Fruit fly (Drosophila melanogaster) whole organism, embryonic: Measurements from ENCODE around the gene Rbp.

Source experiments
- ATbp ChIP-seq: fragments of 200-800 bp; sonication (Bioruptor generic); optimal IDR thresholded peaks from 2 replicates; lab custom pipeline; 2017; ENCODE audit warnings: missing biosample characterization, mild to moderate bottlenecking, missing genetic modification characterization, missing genetic modification reagents
- Aef1 ChIP-seq: fragments of 200-800 bp; sonication (Bioruptor generic); IDR thresholded peaks from 3 replicates; pipeline ENCODE4 v1.3.6; 2022; ENCODE audit warnings: missing biosample characterization, missing genetic modification characterization
- Awh ChIP-seq: fragments of 200-800 bp; sonication (Bioruptor generic); IDR thresholded peaks from 2 replicates; pipeline ENCODE4, ENCODE4 v1.3.6; 2022; ENCODE audit warnings: missing biosample characterization, missing genetic modification characterization
- BtbVII ChIP-seq: fragments of 200-800 bp; sonication (Bioruptor generic); optimal IDR thresholded peaks from 3 replicates; lab custom pipeline; 2017; ENCODE audit warnings: missing biosample characterization, mild to moderate bottlenecking, missing genetic modification characterization
- CG11560 ChIP-seq: fragments of 200-800 bp; sonication (Bioruptor generic); IDR thresholded peaks from 3 replicates; pipeline ENCODE4 v1.3.6; 2022; ENCODE audit warnings: missing biosample characterization, missing genetic modification characterization
- CG13775 ChIP-seq: fragments of 200-800 bp; sonication (Bioruptor generic); optimal IDR thresholded peaks from 3 replicates; lab custom pipeline; 2017; ENCODE audit warnings: missing biosample characterization, mild to moderate bottlenecking, missing genetic modification characterization
- CG14014 ChIP-seq: fragments of 200-800 bp; sonication (Bioruptor generic); IDR thresholded peaks from 2 replicates; pipeline ENCODE4 v1.3.6; 2022; ENCODE audit warnings: missing biosample characterization, missing genetic modification characterization
- CG14050 ChIP-seq: fragments of 200-800 bp; sonication (Bioruptor generic); IDR thresholded peaks from 3 replicates; pipeline ENCODE4 v1.3.6; 2022; ENCODE audit warnings: missing biosample characterization, missing genetic modification characterization
- CG16779 ChIP-seq: fragments of 200-800 bp; sonication (Bioruptor generic); IDR thresholded peaks from 2 replicates; pipeline ENCODE4 v1.3.6; 2022; ENCODE audit warnings: missing biosample characterization, missing genetic modification characterization
- CG2889 ChIP-seq: fragments of 200-800 bp; sonication (Bioruptor generic); IDR thresholded peaks from 3 replicates; pipeline ENCODE4 v1.3.6; 2022; ENCODE audit warnings: missing biosample characterization, missing genetic modification characterization
- CG30431 ChIP-seq: fragments of 200-800 bp; sonication (Bioruptor generic); optimal IDR thresholded peaks from 2 replicates; lab custom pipeline; 2017; ENCODE audit warnings: missing biosample characterization, missing genetic modification characterization
- CG4617 ChIP-seq: fragments of 200-800 bp; sonication (Bioruptor generic); optimal IDR thresholded peaks from 3 replicates; lab custom pipeline; 2016; ENCODE audit warnings: missing biosample characterization, missing genetic modification characterization, borderline replicate concordance
- CG4854 ChIP-seq: fragments of 200-800 bp; sonication (Bioruptor generic); optimal IDR thresholded peaks from 2 replicates; lab custom pipeline; 2016; ENCODE audit warnings: missing biosample characterization, missing genetic modification characterization, inconsistent platforms
- CG6791 ChIP-seq: fragments of 200-800 bp; sonication (Bioruptor generic); IDR thresholded peaks from 3 replicates; pipeline ENCODE4 v1.3.6; 2022; ENCODE audit warnings: missing biosample characterization, missing genetic modification characterization; ENCODE audit not compliant: partially characterized antibody
- CG7271 ChIP-seq: fragments of 200-800 bp; sonication (Bioruptor generic); optimal IDR thresholded peaks from 2 replicates; lab custom pipeline; 2018; ENCODE audit warnings: missing biosample characterization, mild to moderate bottlenecking, missing genetic modification characterization, moderate library complexity
- CG7556 ChIP-seq: fragments of 200-800 bp; sonication (Bioruptor generic); optimal IDR thresholded peaks from 2 replicates; lab custom pipeline; 2017; ENCODE audit warnings: missing biosample characterization, mild to moderate bottlenecking, missing genetic modification characterization
- CG8290 ChIP-seq, 3 experiments: fragments of 200-800 bp; sonication (Bioruptor generic); optimal IDR thresholded peaks; 2 replicates each; lab custom pipeline; 2016 to 2019; ENCODE audit warnings: missing biosample characterization in 3 of 3, missing genetic modification characterization in 3 of 3, mild to moderate bottlenecking in 2 of 3, moderate library complexity in 1 of 3
- CG9727 ChIP-seq: fragments of 200-800 bp; sonication (Bioruptor generic); optimal IDR thresholded peaks from 3 replicates; lab custom pipeline; 2017; ENCODE audit warnings: missing biosample characterization, mild to moderate bottlenecking, missing genetic modification characterization
- CG9797 ChIP-seq: fragments of 200-800 bp; sonication (Bioruptor generic); optimal IDR thresholded peaks from 3 replicates; lab custom pipeline; 2018; ENCODE audit warnings: missing biosample characterization, mild to moderate bottlenecking, missing genetic modification characterization
- D19B ChIP-seq: fragments of 200-800 bp; sonication (Bioruptor generic); optimal IDR thresholded peaks from 2 replicates; lab custom pipeline; 2017; ENCODE audit warnings: missing biosample characterization, mild to moderate bottlenecking, missing genetic modification characterization
- Dip2 ChIP-seq: fragments of 200-800 bp; sonication (Bioruptor generic); IDR thresholded peaks from 2 replicates; pipeline ENCODE4 v1.3.6; 2022; ENCODE audit warnings: missing biosample characterization, missing genetic modification characterization
- Ets65A ChIP-seq: fragments of 200-800 bp; sonication (Bioruptor generic); peaks from one replicate; lab custom pipeline; 2016; ENCODE audit warnings: missing biosample characterization, missing genetic modification characterization
- Ets97D ChIP-seq: fragments of 200-800 bp; sonication (Bioruptor generic); optimal IDR thresholded peaks from 3 replicates; lab custom pipeline; 2016; ENCODE audit warnings: missing biosample characterization, missing genetic modification characterization
- Hmr ChIP-seq: fragments of 200-800 bp; sonication (Bioruptor generic); optimal IDR thresholded peaks from 3 replicates; lab custom pipeline; 2017; ENCODE audit warnings: mild to moderate bottlenecking, missing biosample characterization, missing genetic modification reagents, missing genetic modification characterization
- Hr51 ChIP-seq, 2 experiments: fragments of 200-800 bp; sonication (Bioruptor generic); optimal IDR thresholded peaks; 2 replicates in 1 of 2; 3 replicates in 1 of 2; lab custom pipeline; 2016 to 2018; ENCODE audit warnings: missing biosample characterization in 2 of 2, missing genetic modification characterization in 2 of 2, mild to moderate bottlenecking in 1 of 2, moderate library complexity in 1 of 2
- Lpt ChIP-seq: fragments of >200 bp; optimal IDR thresholded peaks from 2 replicates; lab custom pipeline; 2018; ENCODE audit warnings: missing biosample characterization, missing genetic modification characterization
- MTF-1 ChIP-seq: fragments of 200-800 bp; sonication (Bioruptor generic); optimal IDR thresholded peaks from 2 replicates; lab custom pipeline; 2018; ENCODE audit warnings: missing biosample characterization, mild to moderate bottlenecking, missing genetic modification characterization, borderline replicate concordance
- Med ChIP-seq: fragments of 200-800 bp; sonication (Bioruptor generic); peaks from one replicate; lab custom pipeline; 2016; ENCODE audit warnings: missing biosample characterization, missing genetic modification characterization, mild to moderate bottlenecking, inconsistent platforms, moderate library complexity
- Oli ChIP-seq: fragments of 200-800 bp; sonication (Bioruptor generic); optimal IDR thresholded peaks from 2 replicates; lab custom pipeline; 2018; ENCODE audit warnings: missing biosample characterization, mild to moderate bottlenecking, missing genetic modification characterization, moderate library complexity
- Rfx ChIP-seq: fragments of 200-800 bp; sonication (Bioruptor generic); IDR thresholded peaks from 2 replicates; pipeline ENCODE4 v1.3.6; 2022; ENCODE audit warnings: missing biosample characterization, missing genetic modification characterization
- Sry-δ ChIP-seq: fragments of 200-800 bp; sonication (Bioruptor generic); optimal IDR thresholded peaks from 2 replicates; lab custom pipeline; 2016; ENCODE audit warnings: missing biosample characterization, missing genetic modification characterization
- Trl ChIP-seq, 3 experiments: fragments of >200 bp in 2 of 3; fragments of 200-800 bp in 1 of 3; sonication (Bioruptor generic) in 1 of 3; optimal IDR thresholded peaks; 2 replicates in 1 of 3; 3 replicates in 2 of 3; lab custom pipeline; 2016 to 2017; ENCODE audit warnings: missing biosample characterization in 1 of 3, missing genetic modification characterization in 1 of 3
- YL-1 ChIP-seq: fragments of 200-800 bp; sonication (Bioruptor generic); optimal IDR thresholded peaks from 3 replicates; lab custom pipeline; 2017; ENCODE audit warnings: missing biosample characterization, mild to moderate bottlenecking, missing genetic modification characterization
- caup ChIP-seq: fragments of 200-800 bp; sonication (Bioruptor generic); optimal IDR thresholded peaks from 3 replicates; lab custom pipeline; 2017; ENCODE audit warnings: missing biosample characterization, mild to moderate bottlenecking, missing genetic modification characterization, moderate library complexity; ENCODE audit not compliant: severe bottlenecking
- danr ChIP-seq: fragments of 200-800 bp; sonication (Bioruptor generic); IDR thresholded peaks from 2 replicates; pipeline ENCODE4 v1.3.6; 2022; ENCODE audit warnings: missing biosample characterization, missing genetic modification characterization
- dm ChIP-seq: fragments of 200-800 bp; sonication (Bioruptor generic); optimal IDR thresholded peaks from 3 replicates; lab custom pipeline; 2016; ENCODE audit warnings: missing biosample characterization, missing genetic modification characterization
- dmrt11E ChIP-seq: fragments of 200-800 bp; sonication (Bioruptor generic); optimal IDR thresholded peaks from 3 replicates; lab custom pipeline; 2018; ENCODE audit warnings: missing biosample characterization, mild to moderate bottlenecking, missing genetic modification characterization, moderate library complexity
- dmrt99B ChIP-seq: fragments of 200-800 bp; sonication (Bioruptor generic); optimal IDR thresholded peaks from 2 replicates; lab custom pipeline; 2018; ENCODE audit warnings: missing biosample characterization, mild to moderate bottlenecking, missing genetic modification characterization, moderate library complexity
- gsb-n ChIP-seq: fragments of 200-800 bp; sonication (Bioruptor generic); optimal IDR thresholded peaks from 3 replicates; lab custom pipeline; 2018; ENCODE audit warnings: missing biosample characterization, mild to moderate bottlenecking, missing genetic modification characterization
- insv ChIP-seq, 2 experiments: fragments of 200-800 bp; sonication (Bioruptor generic); optimal IDR thresholded peaks; 3 replicates each; lab custom pipeline; 2016 to 2018; ENCODE audit warnings: missing biosample characterization in 2 of 2, missing genetic modification characterization in 2 of 2
- ken ChIP-seq: fragments of 200-800 bp; sonication (Bioruptor generic); IDR thresholded peaks from 3 replicates; pipeline ENCODE4 v1.3.6; 2022; ENCODE audit warnings: missing biosample characterization, missing genetic modification characterization
- nmo ChIP-seq: fragments of 200-800 bp; sonication (Bioruptor generic); optimal IDR thresholded peaks from 2 replicates; lab custom pipeline; 2018; ENCODE audit warnings: missing biosample characterization, mild to moderate bottlenecking, missing genetic modification characterization, moderate library complexity
- pb ChIP-seq: fragments of 200-800 bp; sonication (Bioruptor generic); optimal IDR thresholded peaks from 3 replicates; lab custom pipeline; 2016; ENCODE audit warnings: missing biosample characterization, missing genetic modification characterization
- ro ChIP-seq: fragments of 200-800 bp; sonication (Bioruptor generic); IDR thresholded peaks from 2 replicates; pipeline ENCODE4 v1.3.6; 2022; ENCODE audit warnings: missing biosample characterization, missing genetic modification characterization
- seq ChIP-seq: fragments of 200-800 bp; sonication (Bioruptor generic); IDR thresholded peaks from 2 replicates; pipeline ENCODE4 v1.3.6; 2022; ENCODE audit warnings: missing biosample characterization, missing genetic modification characterization
- sima ChIP-seq: fragments of 200-800 bp; sonication (Bioruptor generic); optimal IDR thresholded peaks from 2 replicates; lab custom pipeline; 2016; ENCODE audit warnings: missing biosample characterization, missing genetic modification characterization
- sisA ChIP-seq: fragments of 200-800 bp; sonication (Bioruptor generic); IDR thresholded peaks from 2 replicates; pipeline ENCODE4 v1.3.6; 2022; ENCODE audit warnings: missing biosample characterization, missing genetic modification characterization
- ssp ChIP-seq: fragments of 200-800 bp; sonication (Bioruptor generic); IDR thresholded peaks from 2 replicates; pipeline ENCODE4 v1.3.6; 2022; ENCODE audit warnings: missing biosample characterization, missing genetic modification characterization
- vvl ChIP-seq: fragments of 200-800 bp; sonication (Bioruptor generic); IDR thresholded peaks from 2 replicates; pipeline ENCODE4 v1.3.6; 2022; ENCODE audit warnings: missing biosample characterization, missing genetic modification characterization
- zfh2 ChIP-seq: fragments of 200-800 bp; sonication (Bioruptor generic); optimal IDR thresholded peaks from 2 replicates; lab custom pipeline; 2016; ENCODE audit warnings: missing biosample characterization, missing genetic modification characterization

Rbp gene

DNA sequence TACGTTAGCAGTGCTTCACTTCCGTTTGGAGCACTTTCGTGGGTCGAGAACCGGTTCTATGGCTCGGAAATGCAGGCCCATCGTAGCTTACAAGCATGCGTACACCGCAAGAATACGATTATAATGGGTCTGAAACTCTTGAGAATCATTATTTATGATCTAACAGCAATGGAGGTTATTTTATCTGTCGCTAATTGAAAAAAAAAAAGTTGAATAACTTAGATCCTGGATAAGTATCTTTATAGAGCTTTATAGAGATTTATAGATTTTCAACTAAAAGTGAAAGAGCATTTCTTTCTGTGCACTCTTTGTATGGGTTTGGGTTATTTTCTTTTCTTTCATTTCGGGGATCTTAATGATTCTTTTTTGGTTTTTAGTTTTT lies 53.4 kb downstream of the Rbp start (continued):
- TF ChIP-seq Awh (GFP tag; lab: Robert Waterston, UW) (no peak), Med (GFP tag; lab: Kevin White, UChicago) (peak; percentile 72), Hmr (GFP tag; lab: Kevin White, UChicago) (no peak), dmrt11E (peak; percentile 82), CG9797 (GFP tag; lab: Kevin White, UChicago) (no peak), sisA (peak; percentile 15; the same call in 1 of the 2 replicates), Aef1 (GFP tag; lab: Robert Waterston, UW) (no peak), ken (GFP tag; lab: Robert Waterston, UW) (0 out of 3 replicates have a peak, but pooled peaks have one; percentile 42), BtbVII (GFP tag; lab: Kevin White, UChicago) (no peak), Ets65A (no peak), Hr51 (GFP tag; optimal IDR thresholded peaks at IDR 0.05; lab: Kevin White, UChicago) (peak in 1 of 2 experiments; percentile 14), MTF-1 (no peak), ro (GFP tag; lab: Robert Waterston, UW) (no peak), CG4854 (no peak), CG9727 (GFP tag; lab: Kevin White, UChicago) (no peak), CG7271 (tag; lab: Kevin White, UChicago) (no peak), Dip2 (GFP tag; lab: Robert Waterston, UW) (no peak), CG4617 (GFP tag; lab: Kevin White, UChicago) (peak; percentile 2), caup (GFP tag; lab: Kevin White, UChicago) (no peak), nmo (GFP tag; lab: Kevin White, UChicago) (peak; percentile 77), CG30431 (GFP tag; lab: Kevin White, UChicago) (peak; percentile 18), gsb-n (tag; lab: Kevin White, UChicago) (peak; percentile 70), Oli (tag; lab: Kevin White, UChicago) (peak; percentile 62), CG11560 (tag; lab: Robert Waterston, UW) (no peak), pb (GFP tag; lab: Kevin White, UChicago) (no peak), CG16779 (GFP tag; lab: Robert Waterston, UW) (no peak), YL-1 (GFP tag; lab: Kevin White, UChicago) (no peak), Rfx (GFP tag; lab: Robert Waterston, UW) (no peak), Lpt (no peak), CG14050 (GFP tag; lab: Robert Waterston, UW) (no peak), CG6791 (GFP tag; lab: Robert Waterston, UW) (no peak), CG7556 (GFP tag; lab: Kevin White, UChicago) (peak; percentile 58), danr (GFP tag; lab: Robert Waterston, UW) (no peak), CG2889 (no peak), CG14014 (GFP tag; lab: Robert Waterston, UW) (0 out of 2 replicates have a peak, but pooled peaks have one; percentile 18), CG13775 (GFP tag; lab: Kevin White, UChicago) (peak; percentile 12), insv (GFP tag; optimal IDR thresholded peaks at IDR 0.05; lab: Kevin White, UChicago) (no peak), CG8290 (GFP tag; optimal IDR thresholded peaks at IDR 0.05; lab: Kevin White, UChicago) (peak; percentile 41), CG8290 (tag; optimal IDR thresholded peaks at IDR 0.05; lab: Kevin White, UChicago) (no peak), Ets97D (GFP tag; lab: Kevin White, UChicago) (no peak), Sry-δ (GFP tag; lab: Kevin White, UChicago) (no peak), dmrt99B (tag; lab: Kevin White, UChicago) (peak; percentile 44), D19B (GFP tag; lab: Kevin White, UChicago) (no peak), zfh2 (GFP tag; lab: Kevin White, UChicago) (no peak), sima (GFP tag; lab: Kevin White, UChicago) (no peak), Trl (optimal IDR thresholded peaks at IDR 0.05; lab: Kevin White, UChicago) (no peak), Trl (GFP tag; optimal IDR thresholded peaks at IDR 0.05; lab: Kevin White, UChicago) (peak; percentile 25), dm (GFP tag; lab: Kevin White, UChicago) (no peak), ssp (GFP tag; lab: Robert Waterston, UW) (peak; percentile 50; the same call in 1 of the 2 replicates), ATbp (GFP tag; lab: Kevin White, UChicago) (peak; percentile 44), vvl (GFP tag; lab: Robert Waterston, UW) (peak; percentile 35; the same call in 1 of the 2 replicates), seq (GFP tag; lab: Robert Waterston, UW) (0 out of 2 replicates have a peak, but pooled peaks have one; percentile 18)
